Fruit fly (Drosophila melanogaster) whole organism, embryonic: ENCODE results near the gene CG31952.

Experiments used
- CG10654 ChIP-seq: fragments of 200-800 bp; sonication (Bioruptor generic); optimal IDR thresholded peaks from 2 replicates; lab custom pipeline; 2016; ENCODE audit warnings: missing biosample characterization, missing genetic modification characterization
- CG11085 ChIP-seq: fragments of 200-800 bp; sonication (Bioruptor generic); IDR thresholded peaks from 2 replicates; pipeline ENCODE4 v1.3.6; 2022; ENCODE audit warnings: missing biosample characterization, missing genetic modification characterization
- CG11093 ChIP-seq: fragments of 200-800 bp; sonication (Bioruptor generic); IDR thresholded peaks from 3 replicates; pipeline ENCODE4 v1.3.6; 2022; ENCODE audit warnings: missing biosample characterization, missing genetic modification characterization
- CG11560 ChIP-seq: fragments of 200-800 bp; sonication (Bioruptor generic); IDR thresholded peaks from 3 replicates; pipeline ENCODE4 v1.3.6; 2022; ENCODE audit warnings: missing biosample characterization, missing genetic modification characterization
- CG11723 ChIP-seq: fragments of 200-800 bp; sonication (Bioruptor generic); optimal IDR thresholded peaks from 2 replicates; lab custom pipeline; 2017; ENCODE audit warnings: missing biosample characterization, mild to moderate bottlenecking, missing genetic modification characterization
- CG12071 ChIP-seq: fragments of 200-800 bp; sonication (Bioruptor generic); optimal IDR thresholded peaks from 3 replicates; lab custom pipeline; 2018; ENCODE audit warnings: missing biosample characterization, mild to moderate bottlenecking, missing genetic modification characterization
- CG1233 ChIP-seq: fragments of 200-800 bp; sonication (Bioruptor generic); optimal IDR thresholded peaks from 4 replicates; lab custom pipeline; 2018; ENCODE audit warnings: missing biosample characterization, mild to moderate bottlenecking, missing genetic modification characterization
- CG13296 ChIP-seq: fragments of 200-800 bp; sonication (Bioruptor generic); optimal IDR thresholded peaks from 3 replicates; lab custom pipeline; 2018; ENCODE audit warnings: missing biosample characterization, mild to moderate bottlenecking, missing genetic modification characterization
- CG14441 ChIP-seq: fragments of 200-800 bp; sonication (Bioruptor generic); IDR thresholded peaks from 2 replicates; pipeline ENCODE4 v1.3.6; 2022; ENCODE audit warnings: missing biosample characterization, missing genetic modification characterization
- CG16779 ChIP-seq: fragments of 200-800 bp; sonication (Bioruptor generic); IDR thresholded peaks from 2 replicates; pipeline ENCODE4 v1.3.6; 2022; ENCODE audit warnings: missing biosample characterization, missing genetic modification characterization
- CG16815 ChIP-seq: fragments of 200-800 bp; sonication (Bioruptor generic); optimal IDR thresholded peaks from 3 replicates; lab custom pipeline; 2017; ENCODE audit warnings: missing biosample characterization, mild to moderate bottlenecking, missing genetic modification characterization
- CG17186 ChIP-seq: fragments of 200-800 bp; sonication (Bioruptor generic); optimal IDR thresholded peaks from 3 replicates; lab custom pipeline; 2017; ENCODE audit warnings: missing biosample characterization, missing genetic modification reagents, missing genetic modification characterization
- CG1832 ChIP-seq: fragments of 200-800 bp; sonication (Bioruptor generic); optimal IDR thresholded peaks from 2 replicates; lab custom pipeline; 2017; ENCODE audit warnings: missing biosample characterization, mild to moderate bottlenecking, missing genetic modification characterization, inconsistent platforms
- CG3163 ChIP-seq: fragments of 200-800 bp; sonication (Bioruptor generic); optimal IDR thresholded peaks from 3 replicates; lab custom pipeline; 2016; ENCODE audit warnings: missing biosample characterization, missing genetic modification characterization
- CG33213 ChIP-seq: fragments of 200-800 bp; sonication (Bioruptor generic); optimal IDR thresholded peaks from 3 replicates; lab custom pipeline; 2016; ENCODE audit warnings: missing biosample characterization, missing genetic modification characterization
- CG3407 ChIP-seq: fragments of 200-800 bp; sonication (Bioruptor generic); optimal IDR thresholded peaks from 2 replicates; lab custom pipeline; 2018; ENCODE audit warnings: missing biosample characterization, mild to moderate bottlenecking, missing genetic modification characterization
- CG3995 ChIP-seq: fragments of 200-800 bp; sonication (Bioruptor generic); optimal IDR thresholded peaks from 3 replicates; lab custom pipeline; 2016; ENCODE audit warnings: missing biosample characterization, missing genetic modification characterization
- CG4424 ChIP-seq: fragments of 200-800 bp; sonication (Bioruptor generic); optimal IDR thresholded peaks from 3 replicates; lab custom pipeline; 2016; ENCODE audit warnings: missing biosample characterization, missing genetic modification characterization
- CG4820 ChIP-seq: fragments of 200-800 bp; sonication (Bioruptor generic); optimal IDR thresholded peaks from 3 replicates; lab custom pipeline; 2016; ENCODE audit warnings: missing biosample characterization, missing genetic modification characterization
- Dad ChIP-seq: fragments of 200-800 bp; sonication (Bioruptor generic); optimal IDR thresholded peaks from 3 replicates; lab custom pipeline; 2016; ENCODE audit warnings: missing biosample characterization, missing genetic modification characterization
- Dek ChIP-seq: fragments of 200-800 bp; sonication (Bioruptor generic); optimal IDR thresholded peaks from 3 replicates; lab custom pipeline; 2019; ENCODE audit warnings: missing biosample characterization, mild to moderate bottlenecking, missing genetic modification characterization, moderate library complexity
- Dfd ChIP-seq, 2 experiments: fragments of >200 bp; optimal IDR thresholded peaks; 2 replicates each; lab custom pipeline; 2017; ENCODE audit warnings: missing biosample characterization in 2 of 2, missing genetic modification characterization in 2 of 2
- Dp ChIP-seq: fragments of 200-800 bp; sonication (Bioruptor generic); optimal IDR thresholded peaks from 2 replicates; lab custom pipeline; 2018; ENCODE audit warnings: missing biosample characterization, mild to moderate bottlenecking, missing genetic modification characterization, moderate library complexity
- E2f2 ChIP-seq: fragments of 200-800 bp; sonication (Bioruptor generic); IDR thresholded peaks from 2 replicates; pipeline ENCODE4 v1.3.6; 2022; ENCODE audit warnings: missing biosample characterization, missing genetic modification characterization
- ERR ChIP-seq: fragments of 200-800 bp; sonication (Bioruptor generic); optimal IDR thresholded peaks from 2 replicates; lab custom pipeline; 2016; ENCODE audit warnings: missing biosample characterization, missing genetic modification characterization
- Ets65A ChIP-seq: fragments of 200-800 bp; sonication (Bioruptor generic); peaks from one replicate; lab custom pipeline; 2016; ENCODE audit warnings: missing biosample characterization, missing genetic modification characterization
- Ets97D ChIP-seq: fragments of 200-800 bp; sonication (Bioruptor generic); optimal IDR thresholded peaks from 3 replicates; lab custom pipeline; 2016; ENCODE audit warnings: missing biosample characterization, missing genetic modification characterization
- Fer2 ChIP-seq: fragments of 200-800 bp; sonication (Bioruptor generic); optimal IDR thresholded peaks from 2 replicates; lab custom pipeline; 2018; ENCODE audit warnings: missing biosample characterization, mild to moderate bottlenecking, missing genetic modification characterization, moderate library complexity
- Fer3 ChIP-seq: fragments of 200-800 bp; sonication (Bioruptor generic); optimal IDR thresholded peaks from 2 replicates; lab custom pipeline; 2018; ENCODE audit warnings: missing biosample characterization, mild to moderate bottlenecking, missing genetic modification characterization, moderate library complexity
- HLH54F ChIP-seq: fragments of 200-800 bp; sonication (Bioruptor generic); optimal IDR thresholded peaks from 3 replicates; lab custom pipeline; 2016; ENCODE audit warnings: missing biosample characterization, missing genetic modification characterization
- Hr3 ChIP-seq: fragments of 200-800 bp; sonication (Bioruptor generic); optimal IDR thresholded peaks from 3 replicates; lab custom pipeline; 2016; ENCODE audit warnings: missing biosample characterization, missing genetic modification characterization
- Max ChIP-seq: fragments of 200-800 bp; sonication (Bioruptor generic); optimal IDR thresholded peaks from 2 replicates; lab custom pipeline; 2016; ENCODE audit warnings: missing biosample characterization, mild to moderate bottlenecking, missing genetic modification characterization
- Myb ChIP-seq: fragments of 200-800 bp; sonication (Bioruptor generic); optimal IDR thresholded peaks from 2 replicates; lab custom pipeline; 2016; ENCODE audit warnings: missing biosample characterization, missing genetic modification characterization
- NK7.1 ChIP-seq: fragments of 200-800 bp; sonication (Bioruptor generic); optimal IDR thresholded peaks from 3 replicates; lab custom pipeline; 2016; ENCODE audit warnings: missing biosample characterization, missing genetic modification characterization
- Nf-YA ChIP-seq: fragments of 200-800 bp; sonication (Bioruptor generic); IDR thresholded peaks from 2 replicates; pipeline ENCODE4 v1.3.6; 2022; ENCODE audit warnings: missing biosample characterization, missing genetic modification characterization
- Rfx ChIP-seq: fragments of 200-800 bp; sonication (Bioruptor generic); IDR thresholded peaks from 2 replicates; pipeline ENCODE4 v1.3.6; 2022; ENCODE audit warnings: missing biosample characterization, missing genetic modification characterization
- Scr ChIP-seq: fragments of 200-800 bp; sonication (Bioruptor generic); IDR thresholded peaks from 2 replicates; pipeline ENCODE4 v1.3.6; 2022; ENCODE audit warnings: missing biosample characterization, missing genetic modification characterization; ENCODE audit not compliant: partially characterized antibody
- Side ChIP-seq: fragments of 200-800 bp; sonication (Bioruptor generic); optimal IDR thresholded peaks from 2 replicates; lab custom pipeline; 2016; ENCODE audit warnings: missing biosample characterization, missing genetic modification characterization
- bsh ChIP-seq, 2 experiments: fragments of 200-800 bp; sonication (Bioruptor generic); optimal IDR thresholded peaks; 2 replicates each; lab custom pipeline; 2017 to 2018; ENCODE audit warnings: mild to moderate bottlenecking in 2 of 2, missing biosample characterization in 2 of 2, missing genetic modification characterization in 2 of 2, moderate library complexity in 1 of 2
- caup ChIP-seq: fragments of 200-800 bp; sonication (Bioruptor generic); optimal IDR thresholded peaks from 3 replicates; lab custom pipeline; 2017; ENCODE audit warnings: missing biosample characterization, mild to moderate bottlenecking, missing genetic modification characterization, moderate library complexity; ENCODE audit not compliant: severe bottlenecking
- cg ChIP-seq: fragments of 200-800 bp; sonication (Bioruptor generic); optimal IDR thresholded peaks from 3 replicates; lab custom pipeline; 2019; ENCODE audit warnings: missing biosample characterization, mild to moderate bottlenecking, missing genetic modification characterization, moderate library complexity
- chif ChIP-seq, 2 experiments: fragments of 200-800 bp; sonication (Bioruptor generic); optimal IDR thresholded peaks; 3 replicates each; lab custom pipeline; 2016; ENCODE audit warnings: missing biosample characterization in 2 of 2, missing genetic modification characterization in 2 of 2
- dysf ChIP-seq: fragments of 200-800 bp; sonication (Bioruptor generic); IDR thresholded peaks from 3 replicates; pipeline ENCODE4 v1.3.6; 2022; ENCODE audit warnings: missing biosample characterization, missing genetic modification characterization
- gcm2 ChIP-seq: fragments of 200-800 bp; sonication (Bioruptor generic); optimal IDR thresholded peaks from 2 replicates; lab custom pipeline; 2016; ENCODE audit warnings: missing biosample characterization, missing genetic modification characterization
- gsb-n ChIP-seq: fragments of 200-800 bp; sonication (Bioruptor generic); optimal IDR thresholded peaks from 3 replicates; lab custom pipeline; 2018; ENCODE audit warnings: missing biosample characterization, mild to moderate bottlenecking, missing genetic modification characterization
- hkb ChIP-seq, 2 experiments: fragments of 200-800 bp in 1 of 2; fragments of >200 bp in 1 of 2; sonication (Bioruptor generic) in 1 of 2; IDR thresholded peaks in 1 of 2; optimal IDR thresholded peaks in 1 of 2; 2 replicates each; pipeline versions ENCODE4 v1.3.6 to Lab custom; 2017 to 2022; ENCODE audit warnings: missing biosample characterization in 1 of 2, missing genetic modification characterization in 1 of 2
- onecut ChIP-seq: fragments of 200-800 bp; sonication (Bioruptor generic); IDR thresholded peaks from 2 replicates; pipeline ENCODE4 v1.3.6; 2022; ENCODE audit warnings: missing biosample characterization, missing genetic modification characterization
- salm ChIP-seq: fragments of 200-800 bp; sonication (Bioruptor generic); optimal IDR thresholded peaks from 2 replicates; lab custom pipeline; 2018; ENCODE audit warnings: missing biosample characterization, mild to moderate bottlenecking, missing genetic modification characterization
- stc ChIP-seq: fragments of 200-800 bp; sonication (Bioruptor generic); IDR thresholded peaks from 2 replicates; pipeline ENCODE4 v1.3.6; 2022; ENCODE audit warnings: missing biosample characterization, missing genetic modification characterization
- tll ChIP-seq, 2 experiments: fragments of 200-800 bp in 1 of 2; fragments of >200 bp in 1 of 2; sonication (Bioruptor generic) in 1 of 2; optimal IDR thresholded peaks; 2 replicates each; lab custom pipeline; 2017 to 2019; ENCODE audit warnings: missing biosample characterization in 2 of 2, missing genetic modification characterization in 2 of 2, mild to moderate bottlenecking in 1 of 2, moderate library complexity in 1 of 2
- yki ChIP-seq: fragments of >200 bp; optimal IDR thresholded peaks from 3 replicates; lab custom pipeline; 2018
- zfh2 ChIP-seq: fragments of 200-800 bp; sonication (Bioruptor generic); optimal IDR thresholded peaks from 2 replicates; lab custom pipeline; 2016; ENCODE audit warnings: missing biosample characterization, missing genetic modification characterization

CG31952 gene

DNA sequence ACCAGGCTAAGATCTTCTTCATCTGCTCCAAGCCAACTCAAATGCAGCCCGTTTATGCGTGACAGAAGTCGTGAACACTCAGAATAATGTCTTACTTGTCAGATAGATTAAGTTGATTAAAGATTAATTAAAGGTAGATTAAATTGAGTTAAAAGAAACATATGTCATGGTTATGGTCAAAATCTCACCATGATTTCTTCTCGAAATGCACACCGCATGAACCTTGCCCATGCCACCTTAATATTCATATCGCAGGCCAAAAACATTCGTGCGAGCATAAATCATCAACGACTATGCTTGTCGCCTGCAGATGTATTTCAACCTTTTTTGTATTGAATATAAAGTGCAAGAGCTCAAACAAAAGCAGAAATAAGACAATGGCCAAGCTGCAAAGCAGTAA lies 20.6 kb downstream of the CG31952 start (continued):
- no peak for TF ChIP-seq CG3163 (GFP tag; lab: Kevin White, UChicago)
- TF ChIP-seq hkb (optimal IDR thresholded peaks at IDR 0.05; lab: Kevin White, UChicago) = no peak
- peak; percentile 86 for TF ChIP-seq hkb (GFP tag; IDR thresholded peaks at IDR 0.05; lab: Robert Waterston, UW)
- no peak for TF ChIP-seq Fer2 (tag; lab: Kevin White, UChicago)
- TF ChIP-seq CG17186 (GFP tag; lab: Kevin White, UChicago) = no peak
- TF ChIP-seq CG14441 = peak; percentile 61
- TF ChIP-seq Dad (GFP tag; lab: Kevin White, UChicago) = no peak
- TF ChIP-seq Dfd (GFP tag; optimal IDR thresholded peaks at IDR 0.05; lab: Kevin White, UChicago) = no peak
- TF ChIP-seq salm (tag; lab: Kevin White, UChicago) = peak; percentile 60
- no peak for TF ChIP-seq zfh2 (GFP tag; lab: Kevin White, UChicago)
- peak; percentile 37; the same call in 1 of the 2 replicates for TF ChIP-seq E2f2 (GFP tag; lab: Robert Waterston, UW)
- no peak for TF ChIP-seq cg (GFP tag; lab: Kevin White, UChicago)
- TF ChIP-seq HLH54F = no peak
- no peak for TF ChIP-seq gsb-n (tag; lab: Kevin White, UChicago)
- TF ChIP-seq CG11093 (GFP tag; lab: Robert Waterston, UW) = no peak
- TF ChIP-seq Nf-YA (GFP tag; lab: Robert Waterston, UW) = peak; percentile 55; the same call in 1 of the 2 replicates
- peak; percentile 80 for TF ChIP-seq stc (GFP tag; lab: Robert Waterston, UW)
- no peak for TF ChIP-seq Ets97D
- peak; percentile 46 to 80 for TF ChIP-seq bsh (GFP tag; optimal IDR thresholded peaks at IDR 0.05; lab: Kevin White, UChicago)
- no peak for TF ChIP-seq ERR
- no peak for TF ChIP-seq CG11723 (GFP tag; lab: Kevin White, UChicago)
- no peak for TF ChIP-seq Hr3 (GFP tag; lab: Kevin White, UChicago)
- TF ChIP-seq Side (GFP tag; lab: Kevin White, UChicago) = no peak
- TF ChIP-seq Myb (GFP tag; lab: Kevin White, UChicago) = no peak
- TF ChIP-seq Ets65A = peak; percentile 31
- no peak for TF ChIP-seq gcm2 (GFP tag; lab: Kevin White, UChicago)
- TF ChIP-seq caup (GFP tag; lab: Kevin White, UChicago) = peak; percentile 18
- TF ChIP-seq yki (lab: Kevin White, UChicago) = no peak
- TF ChIP-seq CG3407 (GFP tag; lab: Kevin White, UChicago) = peak; percentile 45
- TF ChIP-seq CG10654 (GFP tag; lab: Kevin White, UChicago) = no peak
- peak; percentile 55 for TF ChIP-seq CG4820
- peak; percentile 63 for TF ChIP-seq CG12071 (GFP tag; lab: Kevin White, UChicago)
- TF ChIP-seq NK7.1 (GFP tag; lab: Kevin White, UChicago) = no peak
- TF ChIP-seq Rfx (GFP tag; lab: Robert Waterston, UW) = no peak
- TF ChIP-seq CG13296 (GFP tag; lab: Kevin White, UChicago) = peak; percentile 66
- TF ChIP-seq CG1233 = peak; percentile 50
- TF ChIP-seq CG16779 (GFP tag; lab: Robert Waterston, UW) = no peak
- TF ChIP-seq CG33213 = no peak
- peak; percentile 15 for TF ChIP-seq CG4424 (GFP tag; lab: Kevin White, UChicago)
- no peak for TF ChIP-seq CG3995 (GFP tag; lab: Kevin White, UChicago)
- peak; percentile 45 to 46 for TF ChIP-seq chif (GFP tag; optimal IDR thresholded peaks at IDR 0.05; lab: Kevin White, UChicago)
- TF ChIP-seq CG1832 (GFP tag; lab: Kevin White, UChicago) = no peak
- TF ChIP-seq Dek = no peak
- no peak for TF ChIP-seq Scr (GFP tag; lab: Robert Waterston, UW)
- no peak for TF ChIP-seq tll (GFP tag; optimal IDR thresholded peaks at IDR 0.05; lab: Kevin White, UChicago)
- 0 out of 3 replicates have a peak, but pooled peaks have one; percentile 33 for TF ChIP-seq CG11560 (tag; lab: Robert Waterston, UW)
- peak; percentile 65 for TF ChIP-seq dysf (GFP tag; lab: Robert Waterston, UW)
- peak; percentile 71 for TF ChIP-seq onecut (GFP tag; lab: Robert Waterston, UW)
- TF ChIP-seq CG16815 (GFP tag; lab: Kevin White, UChicago) = no peak
- TF ChIP-seq Dp = no peak
- TF ChIP-seq Max (GFP tag; lab: Kevin White, UChicago) = no peak
- no peak for TF ChIP-seq CG11085 (GFP tag; lab: Robert Waterston, UW)
- peak; percentile 36 for TF ChIP-seq Fer3 (tag; lab: Kevin White, UChicago)
